Fruit fly (Drosophila melanogaster) whole organism, embryonic: ENCODE data around the gene CG18766.

ENCODE experiments used
- ATbp ChIP-seq: fragments of 200-800 bp; sonication (Bioruptor generic); optimal IDR thresholded peaks from 2 replicates; lab custom pipeline; 2017; ENCODE audit warnings: missing biosample characterization, mild to moderate bottlenecking, missing genetic modification characterization, missing genetic modification reagents
- Antp ChIP-seq: fragments of 200-800 bp; sonication (Bioruptor generic); optimal IDR thresholded peaks from 3 replicates; lab custom pipeline; 2016; ENCODE audit warnings: missing biosample characterization, missing genetic modification characterization
- CG10274 ChIP-seq: fragments of 200-800 bp; sonication (Bioruptor generic); optimal IDR thresholded peaks from 3 replicates; lab custom pipeline; 2017; ENCODE audit warnings: missing biosample characterization, mild to moderate bottlenecking, missing genetic modification characterization
- CG10543 ChIP-seq: fragments of 200-800 bp; sonication (Bioruptor generic); optimal IDR thresholded peaks from 3 replicates; lab custom pipeline; 2017; ENCODE audit warnings: missing biosample characterization, mild to moderate bottlenecking, missing genetic modification characterization, moderate library complexity
- CG12219 ChIP-seq: fragments of 200-800 bp; sonication (Bioruptor generic); optimal IDR thresholded peaks from 3 replicates; lab custom pipeline; 2018; ENCODE audit warnings: missing biosample characterization, mild to moderate bottlenecking, missing genetic modification characterization
- CG14710 ChIP-seq: fragments of 200-800 bp; sonication (Bioruptor generic); optimal IDR thresholded peaks from 3 replicates; lab custom pipeline; 2019; ENCODE audit warnings: missing biosample characterization, mild to moderate bottlenecking, missing genetic modification characterization, moderate library complexity
- CG15073 ChIP-seq: fragments of 200-800 bp; sonication (Bioruptor generic); optimal IDR thresholded peaks from 2 replicates; lab custom pipeline; 2016; ENCODE audit warnings: missing biosample characterization, missing genetic modification characterization
- CG16815 ChIP-seq: fragments of 200-800 bp; sonication (Bioruptor generic); optimal IDR thresholded peaks from 3 replicates; lab custom pipeline; 2017; ENCODE audit warnings: missing biosample characterization, mild to moderate bottlenecking, missing genetic modification characterization
- CG17186 ChIP-seq: fragments of 200-800 bp; sonication (Bioruptor generic); optimal IDR thresholded peaks from 3 replicates; lab custom pipeline; 2017; ENCODE audit warnings: missing biosample characterization, missing genetic modification reagents, missing genetic modification characterization
- CG17612 ChIP-seq: fragments of 200-800 bp; sonication (Bioruptor generic); IDR thresholded peaks from 2 replicates; pipeline ENCODE4 v1.3.6; 2022; ENCODE audit warnings: missing biosample characterization, missing genetic modification characterization
- CG18764 ChIP-seq: fragments of 200-800 bp; sonication (Bioruptor generic); optimal IDR thresholded peaks from 3 replicates; lab custom pipeline; 2016; ENCODE audit warnings: missing biosample characterization, missing genetic modification characterization
- CG2116 ChIP-seq: fragments of 200-800 bp; sonication (Bioruptor generic); optimal IDR thresholded peaks from 3 replicates; lab custom pipeline; 2018; ENCODE audit warnings: missing biosample characterization, mild to moderate bottlenecking, missing genetic modification characterization
- CG2202 ChIP-seq: fragments of 200-800 bp; sonication (Bioruptor generic); optimal IDR thresholded peaks from 2 replicates; lab custom pipeline; 2018; ENCODE audit warnings: missing biosample characterization, mild to moderate bottlenecking, missing genetic modification characterization
- CG3065 ChIP-seq: fragments of 200-800 bp; sonication (Bioruptor generic); optimal IDR thresholded peaks from 2 replicates; lab custom pipeline; 2016; ENCODE audit warnings: missing biosample characterization, missing genetic modification characterization
- CG3995 ChIP-seq: fragments of 200-800 bp; sonication (Bioruptor generic); optimal IDR thresholded peaks from 3 replicates; lab custom pipeline; 2016; ENCODE audit warnings: missing biosample characterization, missing genetic modification characterization
- CG4328 ChIP-seq: fragments of 200-800 bp; sonication (Bioruptor generic); optimal IDR thresholded peaks from 3 replicates; lab custom pipeline; 2017; ENCODE audit warnings: missing biosample characterization, missing genetic modification reagents, missing genetic modification characterization
- CG4424 ChIP-seq: fragments of 200-800 bp; sonication (Bioruptor generic); optimal IDR thresholded peaks from 3 replicates; lab custom pipeline; 2016; ENCODE audit warnings: missing biosample characterization, missing genetic modification characterization
- CG9797 ChIP-seq: fragments of 200-800 bp; sonication (Bioruptor generic); optimal IDR thresholded peaks from 3 replicates; lab custom pipeline; 2018; ENCODE audit warnings: missing biosample characterization, mild to moderate bottlenecking, missing genetic modification characterization
- CG9817 ChIP-seq: fragments of 200-800 bp; sonication (Bioruptor generic); optimal IDR thresholded peaks from 2 replicates; lab custom pipeline; 2018; ENCODE audit warnings: missing biosample characterization, mild to moderate bottlenecking, missing genetic modification characterization, moderate library complexity
- Dfd ChIP-seq, 2 experiments: fragments of >200 bp; optimal IDR thresholded peaks; 2 replicates each; lab custom pipeline; 2017; ENCODE audit warnings: missing biosample characterization in 2 of 2, missing genetic modification characterization in 2 of 2
- E2f1 ChIP-seq: fragments of 200-800 bp; sonication (Bioruptor generic); IDR thresholded peaks from 2 replicates; pipeline ENCODE4 v1.3.6; 2022; ENCODE audit warnings: missing biosample characterization, missing genetic modification characterization
- Eip74EF ChIP-seq, 2 experiments: fragments of 200-800 bp in 1 of 2; fragments of >200 bp in 1 of 2; sonication (Bioruptor generic) in 1 of 2; optimal IDR thresholded peaks; 2 replicates each; lab custom pipeline; 2017 to 2019; ENCODE audit warnings: missing biosample characterization in 2 of 2, missing genetic modification characterization in 2 of 2, mild to moderate bottlenecking in 1 of 2, moderate library complexity in 1 of 2
- Max ChIP-seq: fragments of 200-800 bp; sonication (Bioruptor generic); optimal IDR thresholded peaks from 2 replicates; lab custom pipeline; 2016; ENCODE audit warnings: missing biosample characterization, mild to moderate bottlenecking, missing genetic modification characterization
- NC2α ChIP-seq: fragments of 200-800 bp; sonication (Bioruptor generic); optimal IDR thresholded peaks from 2 replicates; lab custom pipeline; 2016; ENCODE audit warnings: missing biosample characterization, missing genetic modification characterization
- Oaz ChIP-seq: fragments of 200-800 bp; sonication (Bioruptor generic); IDR thresholded peaks from 2 replicates; pipeline ENCODE4 v1.3.6; 2022; ENCODE audit warnings: missing biosample characterization, missing genetic modification characterization
- Side ChIP-seq: fragments of 200-800 bp; sonication (Bioruptor generic); optimal IDR thresholded peaks from 2 replicates; lab custom pipeline; 2016; ENCODE audit warnings: missing biosample characterization, missing genetic modification characterization
- Sox102F ChIP-seq: fragments of 200-800 bp; sonication (Bioruptor generic); optimal IDR thresholded peaks from 2 replicates; lab custom pipeline; 2018; ENCODE audit warnings: missing biosample characterization, mild to moderate bottlenecking, missing genetic modification characterization, moderate library complexity
- Trl ChIP-seq, 3 experiments: fragments of >200 bp in 2 of 3; fragments of 200-800 bp in 1 of 3; sonication (Bioruptor generic) in 1 of 3; optimal IDR thresholded peaks; 2 replicates in 1 of 3; 3 replicates in 2 of 3; lab custom pipeline; 2016 to 2017; ENCODE audit warnings: missing biosample characterization in 1 of 3, missing genetic modification characterization in 1 of 3
- chinmo ChIP-seq: fragments of 200-800 bp; sonication (Bioruptor generic); IDR thresholded peaks from 4 replicates; pipeline ENCODE4 v1.3.6; 2022; ENCODE audit warnings: missing biosample characterization, missing genetic modification characterization; ENCODE audit not compliant: partially characterized antibody
- chn ChIP-seq: fragments of 200-800 bp; sonication (Bioruptor generic); optimal IDR thresholded peaks from 2 replicates; lab custom pipeline; 2016; ENCODE audit warnings: missing biosample characterization, missing genetic modification characterization
- crc ChIP-seq: fragments of 200-800 bp; sonication (Bioruptor generic); optimal IDR thresholded peaks from 2 replicates; lab custom pipeline; 2016; ENCODE audit warnings: missing biosample characterization, missing genetic modification characterization
- eve ChIP-seq, 2 experiments: fragments of >200 bp; optimal IDR thresholded peaks; 2 replicates each; lab custom pipeline; 2017; ENCODE audit warnings: missing biosample characterization in 2 of 2, missing genetic modification characterization in 2 of 2
- gce ChIP-seq: fragments of 200-800 bp; sonication (Bioruptor generic); IDR thresholded peaks from 3 replicates; pipeline ENCODE4 v1.3.6; 2022; ENCODE audit warnings: missing biosample characterization, missing genetic modification characterization
- ham ChIP-seq: fragments of 200-800 bp; sonication (Bioruptor generic); IDR thresholded peaks from 2 replicates; pipeline ENCODE4 v1.3.6; 2022; ENCODE audit warnings: missing biosample characterization, missing genetic modification characterization
- kah ChIP-seq: fragments of 200-800 bp; sonication (Bioruptor generic); optimal IDR thresholded peaks from 2 replicates; lab custom pipeline; 2018; ENCODE audit warnings: missing biosample characterization, mild to moderate bottlenecking, missing genetic modification characterization
- lola ChIP-seq, 3 experiments: fragments of >200 bp in 2 of 3; fragments of 200-800 bp in 1 of 3; sonication (Bioruptor generic) in 1 of 3; optimal IDR thresholded peaks; 2 replicates each; lab custom pipeline; 2017 to 2019; ENCODE audit warnings: missing biosample characterization in 3 of 3, missing genetic modification characterization in 3 of 3, mild to moderate bottlenecking in 1 of 3, moderate library complexity in 1 of 3
- nerfin-1 ChIP-seq: fragments of 200-800 bp; sonication (Bioruptor generic); optimal IDR thresholded peaks from 3 replicates; lab custom pipeline; 2019; ENCODE audit warnings: missing biosample characterization, mild to moderate bottlenecking, missing genetic modification characterization, moderate library complexity
- psq ChIP-seq: fragments of 200-800 bp; sonication (Bioruptor generic); optimal IDR thresholded peaks from 2 replicates; lab custom pipeline; 2017; ENCODE audit warnings: missing biosample characterization, missing genetic modification characterization
- schlank ChIP-seq: fragments of 200-800 bp; sonication (Bioruptor generic); optimal IDR thresholded peaks from 2 replicates; lab custom pipeline; 2018; ENCODE audit warnings: missing biosample characterization, mild to moderate bottlenecking, missing genetic modification characterization
- shn ChIP-seq: fragments of 200-800 bp; sonication (Bioruptor generic); optimal IDR thresholded peaks from 3 replicates; lab custom pipeline; 2016; ENCODE audit warnings: missing biosample characterization, missing genetic modification characterization
- sima ChIP-seq: fragments of 200-800 bp; sonication (Bioruptor generic); optimal IDR thresholded peaks from 2 replicates; lab custom pipeline; 2016; ENCODE audit warnings: missing biosample characterization, missing genetic modification characterization
- so ChIP-seq: fragments of 200-800 bp; sonication (Bioruptor generic); IDR thresholded peaks from 3 replicates; pipeline ENCODE4 v1.3.6; 2022; ENCODE audit warnings: missing biosample characterization, missing genetic modification characterization
- tgo ChIP-seq: fragments of 200-800 bp; sonication (Bioruptor generic); IDR thresholded peaks from 3 replicates; pipeline ENCODE4 v1.3.6; 2022; ENCODE audit warnings: missing biosample characterization, missing genetic modification characterization
- tll ChIP-seq, 2 experiments: fragments of 200-800 bp in 1 of 2; fragments of >200 bp in 1 of 2; sonication (Bioruptor generic) in 1 of 2; optimal IDR thresholded peaks; 2 replicates each; lab custom pipeline; 2017 to 2019; ENCODE audit warnings: missing biosample characterization in 2 of 2, missing genetic modification characterization in 2 of 2, mild to moderate bottlenecking in 1 of 2, moderate library complexity in 1 of 2
- wor ChIP-seq: fragments of 200-800 bp; sonication (Bioruptor generic); IDR thresholded peaks from 2 replicates; pipeline ENCODE4 v1.3.6; 2022; ENCODE audit warnings: missing biosample characterization, missing genetic modification characterization
- zen ChIP-seq: fragments of 200-800 bp; sonication (Bioruptor generic); optimal IDR thresholded peaks from 3 replicates; lab custom pipeline; 2018; ENCODE audit warnings: missing biosample characterization, mild to moderate bottlenecking, missing genetic modification characterization, moderate library complexity
- zf30C ChIP-seq: fragments of 200-800 bp; sonication (Bioruptor generic); optimal IDR thresholded peaks from 3 replicates; lab custom pipeline; 2018; ENCODE audit warnings: missing biosample characterization, mild to moderate bottlenecking, missing genetic modification characterization

The CG18766 gene

dm6 chr3R:27288202-27289135, 43.4 kb upstream of the CG18766 start, which contains the start of the genes bigmax and Hmu (continued):
- TF ChIP-seq CG9817 (tag; lab: Kevin White, UChicago) (peak; percentile 88), CG3065 (GFP tag; lab: Kevin White, UChicago) (peak; percentile 20), E2f1 (GFP tag; lab: Robert Waterston, UW) (peak; percentile 78), eve (GFP tag; optimal IDR thresholded peaks at IDR 0.05; lab: Kevin White, UChicago) (no peak), zen (tag; lab: Kevin White, UChicago) (peak; percentile 66), CG9797 (peak; percentile 95), CG4328 (GFP tag; lab: Kevin White, UChicago) (peak; percentile 1), nerfin-1 (tag; lab: Kevin White, UChicago) (peak; percentile 78), tgo (peak; percentile 75), CG17612 (GFP tag; lab: Robert Waterston, UW) (peak; percentile 22; the same call in 1 of the 2 replicates), Trl (optimal IDR thresholded peaks at IDR 0.05; lab: Kevin White, UChicago) (no peak), Trl (GFP tag; optimal IDR thresholded peaks at IDR 0.05; lab: Kevin White, UChicago) (peak; percentile 86), ATbp (GFP tag; lab: Kevin White, UChicago) (peak; percentile 21), CG10543 (peak; percentile 79), CG18764 (GFP tag; lab: Kevin White, UChicago) (peak; percentile 77), NC2α (GFP tag; lab: Kevin White, UChicago) (peak; percentile 41), CG16815 (GFP tag; lab: Kevin White, UChicago) (peak; percentile 47), Dfd (GFP tag; optimal IDR thresholded peaks at IDR 0.05; lab: Kevin White, UChicago) (no peak), shn (GFP tag; lab: Kevin White, UChicago) (peak; percentile 83), CG10274 (GFP tag; lab: Kevin White, UChicago) (no peak), CG17186 (GFP tag; lab: Kevin White, UChicago) (peak; percentile 64), Oaz (GFP tag; lab: Robert Waterston, UW) (peak; percentile 72), crc (peak; percentile 88), CG12219 (GFP tag; lab: Kevin White, UChicago) (peak; percentile 51), CG14710 (tag; lab: Kevin White, UChicago) (peak; percentile 88), sima (GFP tag; lab: Kevin White, UChicago) (no peak), chn (GFP tag; lab: Kevin White, UChicago) (peak; percentile 79), CG2116 (GFP tag; lab: Kevin White, UChicago) (peak; percentile 78), tll (GFP tag; optimal IDR thresholded peaks at IDR 0.05; lab: Kevin White, UChicago) (peak; percentile 86 to 90), Sox102F (GFP tag; lab: Kevin White, UChicago) (peak; percentile 83), Eip74EF (GFP tag; optimal IDR thresholded peaks at IDR 0.05; lab: Kevin White, UChicago) (peak in 1 of 2 experiments; percentile 49), wor (peak; percentile 66), schlank (tag; lab: Kevin White, UChicago) (peak; percentile 68), zf30C (GFP tag; lab: Kevin White, UChicago) (no peak), CG15073 (GFP tag; lab: Kevin White, UChicago) (no peak), ham (GFP tag; lab: Robert Waterston, UW) (no peak), CG2202 (tag; lab: Kevin White, UChicago) (peak; percentile 63), Max (GFP tag; lab: Kevin White, UChicago) (peak; percentile 82), CG4424 (GFP tag; lab: Kevin White, UChicago) (peak; percentile 81), Side (GFP tag; lab: Kevin White, UChicago) (peak; percentile 86), lola (GFP tag; optimal IDR thresholded peaks at IDR 0.05; lab: Kevin White, UChicago) (peak in 1 of 3 experiments; percentile 70), kah (no peak), CG3995 (GFP tag; lab: Kevin White, UChicago) (peak; percentile 46), chinmo (GFP tag; lab: Robert Waterston, UW) (peak; percentile 81; the same call in 2 of the 4 replicates), Antp (GFP tag; lab: Kevin White, UChicago) (peak; percentile 91), psq (GFP tag; lab: Kevin White, UChicago) (peak; percentile 43), gce (GFP tag; lab: Robert Waterston, UW) (peak; percentile 59; the same call in 1 of the 3 replicates), so (GFP tag; lab: Robert Waterston, UW) (peak; percentile 56; the same call in 1 of the 3 replicates)
